Fruit fly (Drosophila melanogaster): ENCODE results near the gene msl-2.
A peak's percentile ranks its signal among the peaks of the same experiment; 100 is the strongest.

msl-2 gene

dm6 chr2L:3478034-3478880, 12.3 kb upstream of the msl-2 start, which contains the start of gene Thor (continued):
- TF ChIP-seq CG30403 (GFP tag; optimal IDR thresholded peaks at IDR 0.05) (peak; percentile 26), tna (GFP tag; IDR thresholded peaks at IDR 0.05; ENCODE audit: partially characterized antibody) (peak; percentile 73; the same call in 1 of the 2 replicates), dmrt11E (tag; optimal IDR thresholded peaks at IDR 0.05) (peak; percentile 9), CG4360 (GFP tag; IDR thresholded peaks at IDR 0.05) (peak; percentile 79), esg (GFP tag; conservative IDR thresholded peaks at IDR 0.05) (no peak), CG10274 (GFP tag; optimal IDR thresholded peaks at IDR 0.05) (peak; percentile 21), Hand (GFP tag; optimal IDR thresholded peaks at IDR 0.05) (peak; percentile 71), jing (GFP tag; optimal IDR thresholded peaks at IDR 0.05) (no peak), CG13287 (GFP tag; IDR thresholded peaks at IDR 0.05; ENCODE audit: partially characterized antibody) (peak; percentile 58), E2f1 (GFP tag; IDR thresholded peaks at IDR 0.05) (peak; percentile 23; the same call in 1 of the 2 replicates), CG6791 (GFP tag; IDR thresholded peaks at IDR 0.05; ENCODE audit: partially characterized antibody) (peak; percentile 70; the same call in 2 of the 3 replicates), wor (GFP tag; IDR thresholded peaks at IDR 0.05) (no peak), gt (GFP tag; IDR thresholded peaks at IDR 0.05) (no peak; the same call in 1 of the 2 replicates), CG12659 (GFP tag; optimal IDR thresholded peaks at IDR 0.05) (peak; percentile 74), sob (GFP tag; IDR thresholded peaks at IDR 0.05) (peak; percentile 76), CG3281 (GFP tag; optimal IDR thresholded peaks at IDR 0.05) (peak; percentile 67), chif (GFP tag; optimal IDR thresholded peaks at IDR 0.05) (peak; percentile 36 to 45), cad (GFP tag; optimal IDR thresholded peaks at IDR 0.05) (no peak), CG4282 (GFP tag; optimal IDR thresholded peaks at IDR 0.05) (peak; percentile 54), CG7786 (GFP tag; optimal IDR thresholded peaks at IDR 0.05) (peak; percentile 49), trem (tag; optimal IDR thresholded peaks at IDR 0.05) (peak; percentile 24), al (GFP tag; IDR thresholded peaks at IDR 0.05) (peak; percentile 8; the same call in 1 of the 2 replicates), Dad (GFP tag; optimal IDR thresholded peaks at IDR 0.05) (peak; percentile 68), HmgZ (tag; optimal IDR thresholded peaks at IDR 0.05) (peak; percentile 80), luna (GFP tag; optimal IDR thresholded peaks at IDR 0.05) (peak; percentile 35), gcm2 (GFP tag; optimal IDR thresholded peaks at IDR 0.05) (peak; percentile 71), CG3838 (GFP tag; optimal IDR thresholded peaks at IDR 0.05) (no peak), vfl (GFP tag; optimal IDR thresholded peaks at IDR 0.05) (peak; percentile 59), bigmax (GFP tag; optimal IDR thresholded peaks at IDR 0.05) (peak; percentile 44), CG16815 (GFP tag; optimal IDR thresholded peaks at IDR 0.05) (no peak), Dfd (GFP tag; optimal IDR thresholded peaks at IDR 0.05) (no peak), dmrt99B (tag; optimal IDR thresholded peaks at IDR 0.05) (peak; percentile 42), Med (GFP tag) (peak; percentile 97), CkIIα-i1 (GFP tag; IDR thresholded peaks at IDR 0.05) (peak; percentile 2; the same call in 1 of the 2 replicates), CG6654 (GFP tag; optimal IDR thresholded peaks at IDR 0.05) (no peak), inv (GFP tag; IDR thresholded peaks at IDR 0.05; ENCODE audit: partially characterized antibody) (no peak), D19A (tag; optimal IDR thresholded peaks at IDR 0.05) (peak; percentile 45), Side (GFP tag; optimal IDR thresholded peaks at IDR 0.05) (peak; percentile 87), CG14710 (tag; optimal IDR thresholded peaks at IDR 0.05) (peak; percentile 25), CG12299 (tag; optimal IDR thresholded peaks at IDR 0.05) (peak; percentile 28), amos (GFP tag; IDR thresholded peaks at IDR 0.05; ENCODE audit: partially characterized antibody) (peak; percentile 57; the same call in 1 of the 2 replicates), Rx (GFP tag; IDR thresholded peaks at IDR 0.05) (0 out of 2 replicates have a peak, but pooled peaks have one; percentile 30), ham (GFP tag; IDR thresholded peaks at IDR 0.05) (no peak; the same call in 1 of the 2 replicates), bbx (GFP tag; IDR thresholded peaks at IDR 0.05; ENCODE audit: partially characterized antibody) (peak; percentile 78), CG12104 (GFP tag; optimal IDR thresholded peaks at IDR 0.05) (peak; percentile 7), Taf1 (GFP tag; IDR thresholded peaks at IDR 0.05) (0 out of 2 replicates have a peak, but pooled peaks have one; percentile 46), CG9797 (GFP tag; optimal IDR thresholded peaks at IDR 0.05) (no peak), Nf-YC (tag; optimal IDR thresholded peaks at IDR 0.05) (peak; percentile 71)
